Worm (Caenorhabditis elegans) whole organism, L1 larva: Measurements from ENCODE around the gene smf-1.

Source experiments
- nhr-76 ChIP-seq: sonication (generic microtip); optimal IDR thresholded peaks from 2 replicates; lab custom pipeline; 2017; ENCODE audit warnings: missing biosample characterization, missing genetic modification characterization
- skn-1 ChIP-seq: fragments of 150-350 bp; optimal IDR thresholded peaks from 2 replicates; lab custom pipeline; 2014; ENCODE audit warnings: missing biosample characterization, missing genetic modification characterization
- snpc-4 ChIP-seq: fragments of 150-350 bp; optimal IDR thresholded peaks from 2 replicates; lab custom pipeline; 2014; ENCODE audit warnings: missing biosample characterization, missing genetic modification characterization

DNA sequence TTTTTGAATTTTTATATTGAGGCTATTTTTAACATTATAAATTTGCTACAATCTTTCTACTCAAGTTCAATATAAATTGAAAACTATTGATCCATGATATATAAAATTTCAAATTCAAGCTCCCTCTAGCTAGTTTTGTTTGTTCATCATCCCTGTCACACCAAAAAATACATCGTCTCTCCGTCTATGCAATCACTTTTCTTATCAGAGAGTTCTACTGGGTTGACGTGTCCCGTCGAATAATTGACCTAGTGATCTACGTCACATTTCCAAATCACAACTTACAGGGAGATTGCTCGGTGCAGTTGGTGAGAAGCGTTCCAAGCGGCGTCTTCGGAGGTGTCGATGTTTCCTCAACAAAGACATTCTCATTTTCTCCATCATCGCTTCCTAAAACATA lies 38.3 kb upstream of the smf-1 start:
- no peak for TF ChIP-seq nhr-76 (tag; lab: Kevin White, UChicago)
- TF ChIP-seq snpc-4 (tag; lab: Kevin White, UChicago): no peak
- no peak for TF ChIP-seq skn-1 (tag; lab: Kevin White, UChicago)
